Fruit fly (Drosophila melanogaster): ENCODE results near the gene CG17108.

DNA sequence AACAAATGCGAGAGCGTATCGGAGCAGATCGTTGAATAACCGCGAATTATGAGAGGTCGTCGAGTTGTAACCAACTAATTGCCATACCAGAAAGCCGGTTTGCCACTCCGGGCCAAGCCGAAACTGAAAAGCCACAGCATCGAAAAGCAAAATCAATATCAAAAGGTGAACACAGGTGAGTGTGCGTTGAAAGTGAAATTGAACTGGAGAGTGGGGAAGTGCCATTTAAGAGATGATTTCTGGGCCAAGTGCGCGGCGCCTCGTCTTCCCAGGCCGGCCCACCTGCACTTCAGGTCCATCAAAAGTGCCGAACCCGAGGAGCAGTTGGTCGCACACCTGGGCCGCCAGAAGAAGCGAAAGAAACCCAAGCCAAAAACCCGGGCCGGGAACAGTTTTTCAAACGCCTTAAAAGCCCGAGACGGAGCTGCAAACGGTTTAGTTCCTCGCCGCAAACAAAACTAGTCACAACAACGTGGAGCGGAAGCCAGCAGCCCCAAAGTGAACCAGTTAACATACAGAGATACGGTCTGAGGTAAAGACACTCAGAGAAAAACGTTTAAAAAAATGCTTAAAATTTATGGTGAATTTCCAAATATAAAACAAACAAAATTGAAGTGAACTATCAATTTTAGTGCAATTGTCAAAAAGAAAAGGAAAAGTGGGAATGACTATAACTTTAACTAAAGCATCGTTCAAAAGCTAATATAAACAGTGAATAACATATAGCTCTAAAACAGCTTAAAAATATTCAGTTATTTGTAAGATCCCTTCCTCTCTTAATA lies 16.8 kb downstream of the CG17108 start, which contains the start of gene CG17104:
- TF ChIP-seq CG7101 (tag; optimal IDR thresholded peaks at IDR 0.05) (no peak), CG33017 (tag; optimal IDR thresholded peaks at IDR 0.05) (no peak), CG14711 (tag; optimal IDR thresholded peaks at IDR 0.05) (no peak), CG1620 (GFP tag; optimal IDR thresholded peaks at IDR 0.05) (no peak), cic (GFP tag; optimal IDR thresholded peaks at IDR 0.05) (no peak), Clk (GFP tag; optimal IDR thresholded peaks at IDR 0.05) (no peak)
